Worm (Caenorhabditis elegans) whole organism, L2 larva: ENCODE data around the gene wrt-4.

ENCODE experiments used
- C34F6.9 ChIP-seq: fragments of 150-350 bp; optimal IDR thresholded peaks from 2 replicates; lab custom pipeline; 2014; ENCODE audit warnings: missing biosample characterization, missing genetic modification characterization
- F13H6.1 ChIP-seq: sonication (generic microtip); optimal IDR thresholded peaks from 2 replicates; lab custom pipeline; 2016; ENCODE audit warnings: missing genetic modification characterization, missing compliant biosample characterization
- R02D3.7 ChIP-seq: fragments of 150-350 bp; optimal IDR thresholded peaks from 2 replicates; lab custom pipeline; 2014; ENCODE audit warnings: missing biosample characterization, missing genetic modification characterization
- Y55F3AM.14 ChIP-seq: fragments of 200-800 bp; sonication (Bioruptor generic); optimal IDR thresholded peaks from 2 replicates; lab custom pipeline; 2018; ENCODE audit warnings: mild to moderate bottlenecking, missing genetic modification characterization, missing compliant biosample characterization
- ZK546.5 ChIP-seq: sonication (generic microtip); optimal IDR thresholded peaks from 2 replicates; lab custom pipeline; 2017; ENCODE audit warnings: missing biosample characterization, missing genetic modification characterization
- alr-1 ChIP-seq: fragments of 150-350 bp; optimal IDR thresholded peaks from 2 replicates; lab custom pipeline; 2014; ENCODE audit warnings: missing biosample characterization, missing genetic modification characterization
- aly-2 ChIP-seq: fragments of 150-350 bp; optimal IDR thresholded peaks from 2 replicates; lab custom pipeline; 2014; ENCODE audit warnings: missing biosample characterization, missing genetic modification characterization
- ama-1 ChIP-seq: fragments of 150-350 bp; optimal IDR thresholded peaks from 2 replicates; lab custom pipeline; 2018; ENCODE audit warnings: inconsistent platforms
- blmp-1 ChIP-seq: sonication (generic microtip); optimal IDR thresholded peaks from 2 replicates; lab custom pipeline; 2017; ENCODE audit warnings: missing genetic modification characterization, mild to moderate bottlenecking, missing compliant biosample characterization, antibody characterized with exemption, moderate library complexity; ENCODE audit not compliant: insufficient read depth
- ceh-16 ChIP-seq: fragments of 150-350 bp; optimal IDR thresholded peaks from 2 replicates; lab custom pipeline; 2014; ENCODE audit warnings: missing biosample characterization, missing genetic modification characterization
- ceh-82 ChIP-seq: fragments of 150-350 bp; optimal IDR thresholded peaks from 2 replicates; lab custom pipeline; 2014; ENCODE audit warnings: missing biosample characterization, missing genetic modification characterization
- crh-2 ChIP-seq: sonication (generic microtip); optimal IDR thresholded peaks from 2 replicates; lab custom pipeline; 2017; ENCODE audit warnings: missing biosample characterization, missing genetic modification characterization
- dmd-4 ChIP-seq: sonication (generic microtip); optimal IDR thresholded peaks from 2 replicates; lab custom pipeline; 2017; ENCODE audit warnings: missing biosample characterization, missing genetic modification characterization
- egl-27 ChIP-seq: sonication (generic microtip); optimal IDR thresholded peaks from 3 replicates; lab custom pipeline; 2017; ENCODE audit warnings: missing biosample characterization, missing genetic modification reagents, missing genetic modification characterization
- elt-1 ChIP-seq: fragments of 150-350 bp; optimal IDR thresholded peaks from 2 replicates; lab custom pipeline; 2014; ENCODE audit warnings: missing biosample characterization, missing genetic modification characterization
- elt-3 ChIP-seq: sonication (generic microtip); optimal IDR thresholded peaks from 2 replicates; lab custom pipeline; 2017; ENCODE audit warnings: missing biosample characterization, missing genetic modification characterization
- fos-1 ChIP-seq: fragments of 150-350 bp; optimal IDR thresholded peaks from 2 replicates; lab custom pipeline; 2014; ENCODE audit warnings: missing biosample characterization, missing genetic modification characterization
- gmeb-1 ChIP-seq: fragments of 150-350 bp; optimal IDR thresholded peaks from 2 replicates; lab custom pipeline; 2014; ENCODE audit warnings: missing biosample characterization, missing genetic modification characterization
- lin-11 ChIP-seq: fragments of 150-350 bp; sonication (generic microtip); optimal IDR thresholded peaks from 2 replicates; lab custom pipeline; 2014; ENCODE audit warnings: missing biosample characterization, missing genetic modification characterization, inconsistent platforms, mixed read lengths
- lin-13 ChIP-seq: fragments of 150-350 bp; optimal IDR thresholded peaks from 2 replicates; lab custom pipeline; 2014; ENCODE audit warnings: missing biosample characterization, missing genetic modification reagents, missing genetic modification characterization
- lin-39 ChIP-seq: fragments of 150-350 bp; optimal IDR thresholded peaks from 2 replicates; lab custom pipeline; 2014; ENCODE audit warnings: missing biosample characterization, missing genetic modification reagents, missing genetic modification characterization
- lsy-2 ChIP-seq, 2 experiments: fragments of 150-350 bp in 1 of 2; sonication (generic microtip) in 1 of 2; optimal IDR thresholded peaks; 2 replicates each; lab custom pipeline; 2014 to 2017; ENCODE audit warnings: missing biosample characterization in 2 of 2, missing genetic modification characterization in 2 of 2
- mab-5 ChIP-seq: fragments of 150-350 bp; optimal IDR thresholded peaks from 2 replicates; lab custom pipeline; 2014; ENCODE audit warnings: missing biosample characterization, missing genetic modification characterization
- mbf-1 ChIP-seq: sonication (generic microtip); optimal IDR thresholded peaks from 2 replicates; lab custom pipeline; 2017; ENCODE audit warnings: missing biosample characterization, missing genetic modification characterization
- mdl-1 ChIP-seq, 2 experiments: fragments of 150-350 bp in 1 of 2; sonication (generic microtip) in 1 of 2; optimal IDR thresholded peaks; 2 replicates each; lab custom pipeline; 2017; ENCODE audit warnings: missing biosample characterization in 2 of 2, missing genetic modification characterization in 2 of 2
- nhr-10 ChIP-seq: sonication (generic microtip); optimal IDR thresholded peaks from 2 replicates; lab custom pipeline; 2017; ENCODE audit warnings: missing biosample characterization, missing genetic modification characterization
- nhr-11 ChIP-seq: fragments of 150-350 bp; optimal IDR thresholded peaks from 2 replicates; lab custom pipeline; 2014; ENCODE audit warnings: missing biosample characterization, missing genetic modification characterization
- nhr-12 ChIP-seq: fragments of 150-350 bp; optimal IDR thresholded peaks from 2 replicates; lab custom pipeline; 2014; ENCODE audit warnings: missing biosample characterization, missing genetic modification characterization
- nhr-129 ChIP-seq: fragments of 150-350 bp; optimal IDR thresholded peaks from 2 replicates; lab custom pipeline; 2014; ENCODE audit warnings: missing biosample characterization, missing genetic modification characterization
- nhr-21 ChIP-seq: fragments of 150-350 bp; optimal IDR thresholded peaks from 2 replicates; lab custom pipeline; 2014; ENCODE audit warnings: missing biosample characterization, missing genetic modification characterization
- nhr-23 ChIP-seq: fragments of 150-350 bp; optimal IDR thresholded peaks from 2 replicates; lab custom pipeline; 2014; ENCODE audit warnings: missing biosample characterization, missing genetic modification reagents, missing genetic modification characterization
- nhr-237 ChIP-seq: fragments of 150-350 bp; optimal IDR thresholded peaks from 2 replicates; lab custom pipeline; 2014; ENCODE audit warnings: missing biosample characterization, missing genetic modification characterization
- nhr-25 ChIP-seq: fragments of 150-350 bp; sonication (generic microtip); optimal IDR thresholded peaks from 3 replicates; lab custom pipeline; 2014; ENCODE audit warnings: missing biosample characterization, missing genetic modification characterization
- nhr-6 ChIP-seq: fragments of 150-350 bp; optimal IDR thresholded peaks from 2 replicates; lab custom pipeline; 2014; ENCODE audit warnings: missing biosample characterization, missing genetic modification characterization
- nhr-77 ChIP-seq: fragments of 150-350 bp; optimal IDR thresholded peaks from 2 replicates; lab custom pipeline; 2014; ENCODE audit warnings: missing biosample characterization, missing genetic modification characterization
- peb-1 ChIP-seq: fragments of 150-350 bp; optimal IDR thresholded peaks from 2 replicates; lab custom pipeline; 2014; ENCODE audit warnings: missing biosample characterization, missing genetic modification characterization
- sem-4 ChIP-seq: fragments of 150-350 bp; optimal IDR thresholded peaks from 2 replicates; lab custom pipeline; 2014; ENCODE audit warnings: missing biosample characterization, missing genetic modification reagents, missing genetic modification characterization
- skn-1 ChIP-seq: sonication (generic microtip); optimal IDR thresholded peaks from 2 replicates; lab custom pipeline; 2017; ENCODE audit warnings: missing biosample characterization, missing genetic modification characterization
- sma-3 ChIP-seq: sonication (generic microtip); optimal IDR thresholded peaks from 2 replicates; lab custom pipeline; 2016; ENCODE audit warnings: missing genetic modification reagents, missing genetic modification characterization, missing compliant biosample characterization
- sma-9 ChIP-seq, 2 experiments: fragments of 150-350 bp in 1 of 2; sonication (generic microtip) in 1 of 2; optimal IDR thresholded peaks; 2 replicates each; lab custom pipeline; 2014 to 2016; ENCODE audit warnings: missing genetic modification characterization in 2 of 2, mild to moderate bottlenecking in 1 of 2, missing biosample characterization in 1 of 2, missing compliant biosample characterization in 1 of 2, missing genetic modification reagents in 1 of 2, moderate library complexity in 1 of 2
- snpc-4 ChIP-seq: fragments of 150-350 bp; optimal IDR thresholded peaks from 2 replicates; lab custom pipeline; 2014; ENCODE audit warnings: missing biosample characterization, missing genetic modification characterization
- unc-39 ChIP-seq: fragments of 150-350 bp; optimal IDR thresholded peaks from 2 replicates; lab custom pipeline; 2014; ENCODE audit warnings: missing biosample characterization, missing genetic modification characterization
- unc-55 ChIP-seq: fragments of 150-350 bp; sonication (generic microtip); optimal IDR thresholded peaks from 3 replicates; lab custom pipeline; 2014; ENCODE audit warnings: missing biosample characterization, missing genetic modification reagents, missing genetic modification characterization
- unc-62 ChIP-seq: fragments of 150-350 bp; optimal IDR thresholded peaks from 2 replicates; lab custom pipeline; 2014; ENCODE audit warnings: missing biosample characterization, missing genetic modification reagents, missing genetic modification characterization
- zag-1 ChIP-seq: fragments of 150-350 bp; optimal IDR thresholded peaks from 2 replicates; lab custom pipeline; 2014; ENCODE audit warnings: missing biosample characterization, missing genetic modification characterization
- ztf-1 ChIP-seq: fragments of 200-800 bp; sonication (Bioruptor generic); conservative IDR thresholded peaks from 2 replicates; pipeline ENCODE4 v1.3.6; 2022; ENCODE audit warnings: missing genetic modification characterization, missing compliant biosample characterization
- ztf-11 ChIP-seq: sonication (generic microtip); optimal IDR thresholded peaks from 2 replicates; lab custom pipeline; 2017; ENCODE audit warnings: missing biosample characterization, missing genetic modification characterization
- ztf-4 ChIP-seq: fragments of 150-350 bp; optimal IDR thresholded peaks from 2 replicates; lab custom pipeline; 2014; ENCODE audit warnings: missing biosample characterization, missing genetic modification characterization

The wrt-4 gene

DNA sequence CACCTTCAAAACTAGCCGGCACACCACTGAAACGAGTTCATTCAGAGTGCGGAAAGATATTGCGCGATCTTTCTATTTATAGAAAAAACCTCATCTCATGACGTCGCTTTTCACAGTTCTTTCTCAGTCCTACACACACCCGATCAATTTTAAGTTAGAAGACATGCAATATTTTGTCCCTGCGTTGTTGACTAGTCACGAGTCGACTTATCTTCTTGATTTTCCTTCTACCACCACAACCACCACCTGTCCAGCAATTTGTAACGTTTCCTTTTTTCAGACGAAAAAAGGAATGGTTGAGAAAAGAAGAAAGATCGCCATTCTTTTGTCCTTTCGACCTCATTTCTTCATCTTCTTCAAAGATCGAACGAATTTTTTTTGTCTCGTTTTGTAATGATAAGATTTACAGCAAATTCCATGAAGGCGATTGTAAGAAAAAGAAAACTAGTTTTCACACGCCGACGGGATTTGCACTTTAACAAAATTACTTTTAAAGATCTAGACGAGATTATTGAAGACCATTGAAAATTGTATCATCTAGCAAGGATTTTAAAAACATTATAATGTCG is 50.9 kb downstream of the wrt-4 start:
- TF ChIP-seq aly-2 (no peak), lsy-2 (tag; optimal IDR thresholded peaks at IDR 0.05; lab: Kevin White, UChicago) (no peak), nhr-6 (peak; percentile 49), peb-1 (no peak), lin-11 (tag; lab: Kevin White, UChicago) (no peak), unc-55 (GFP tag; lab: Kevin White, UChicago) (no peak), ztf-11 (no peak), mbf-1 (tag; lab: Kevin White, UChicago) (no peak), nhr-21 (peak; percentile 70), nhr-11 (no peak), nhr-25 (tag; lab: Kevin White, UChicago) (peak; percentile 83), zag-1 (tag; lab: Kevin White, UChicago) (no peak), mdl-1 (tag; optimal IDR thresholded peaks at IDR 0.05; lab: Kevin White, UChicago) (no peak), egl-27 (peak; percentile 17), lin-39 (tag; lab: Kevin White, UChicago) (no peak), Y55F3AM.14 (GFP tag; lab: Kevin White, UChicago) (no peak), fos-1 (tag; lab: Kevin White, UChicago) (no peak), sma-3 (peak; percentile 57), nhr-10 (tag; lab: Kevin White, UChicago) (no peak), crh-2 (tag; lab: Kevin White, UChicago) (peak; percentile 9), F13H6.1 (tag; lab: Kevin White, UChicago) (no peak), alr-1 (tag; lab: Kevin White, UChicago) (no peak), nhr-12 (tag; lab: Kevin White, UChicago) (no peak), skn-1 (tag; lab: Kevin White, UChicago) (no peak), C34F6.9 (tag; lab: Kevin White, UChicago) (no peak), dmd-4 (tag; lab: Kevin White, UChicago) (no peak), nhr-77 (tag; lab: Kevin White, UChicago) (no peak), sem-4 (tag; lab: Kevin White, UChicago) (no peak), gmeb-1 (no peak), blmp-1 (tag; lab: Kevin White, UChicago) (peak; percentile 59), sma-9 (GFP tag; optimal IDR thresholded peaks at IDR 0.05; lab: Kevin White, UChicago) (peak; percentile 80), sma-9 (tag; optimal IDR thresholded peaks at IDR 0.05; lab: Kevin White, UChicago) (no peak), snpc-4 (tag; lab: Kevin White, UChicago) (no peak), ceh-82 (tag; lab: Kevin White, UChicago) (no peak), unc-39 (tag; lab: Kevin White, UChicago) (no peak), ztf-1 (GFP tag; lab: Robert Waterston, UW) (no peak), ZK546.5 (tag; lab: Kevin White, UChicago) (no peak), nhr-129 (tag; lab: Kevin White, UChicago) (peak; percentile 30), mab-5 (tag; lab: Kevin White, UChicago) (no peak), ceh-16 (tag; lab: Kevin White, UChicago) (no peak), nhr-237 (tag; lab: Kevin White, UChicago) (no peak), R02D3.7 (tag; lab: Kevin White, UChicago) (no peak), elt-1 (tag; lab: Kevin White, UChicago) (no peak), ama-1 (lab: Kevin White, UChicago) (no peak), ztf-4 (tag; lab: Kevin White, UChicago) (peak; percentile 33), elt-3 (tag; lab: Kevin White, UChicago) (no peak), unc-62 (GFP tag; lab: Kevin White, UChicago) (no peak), nhr-23 (tag; lab: Kevin White, UChicago) (no peak), lin-13 (GFP tag; lab: Kevin White, UChicago) (no peak)
- TF ChIP-seq, all 48 proteins: peak for 10
